Fruit fly (Drosophila melanogaster) whole organism, embryonic: Measurements from ENCODE around the gene CG14327.

ENCODE experiments used
- Atf3 ChIP-seq: fragments of 200-800 bp; sonication (Bioruptor generic); optimal IDR thresholded peaks from 3 replicates; lab custom pipeline; 2016; ENCODE audit warnings: missing biosample characterization, missing genetic modification characterization
- Atf6 ChIP-seq: fragments of 200-800 bp; sonication (Bioruptor generic); IDR thresholded peaks from 2 replicates; pipeline ENCODE4 v1.3.6; 2022; ENCODE audit warnings: missing biosample characterization, missing genetic modification characterization
- CG10321 ChIP-seq: fragments of 200-800 bp; sonication (Bioruptor generic); IDR thresholded peaks from 2 replicates; pipeline ENCODE4 v1.3.6; 2022; ENCODE audit warnings: missing biosample characterization, missing genetic modification characterization
- CG11504 ChIP-seq: fragments of 200-800 bp; sonication (Bioruptor generic); optimal IDR thresholded peaks from 3 replicates; lab custom pipeline; 2019; ENCODE audit warnings: missing biosample characterization, mild to moderate bottlenecking, missing genetic modification characterization, moderate library complexity
- CG11695 ChIP-seq: fragments of 200-800 bp; sonication (Bioruptor generic); IDR thresholded peaks from 3 replicates; pipeline ENCODE4 v1.3.6; 2022; ENCODE audit warnings: missing biosample characterization, missing genetic modification characterization
- CG12071 ChIP-seq: fragments of 200-800 bp; sonication (Bioruptor generic); optimal IDR thresholded peaks from 3 replicates; lab custom pipeline; 2018; ENCODE audit warnings: missing biosample characterization, mild to moderate bottlenecking, missing genetic modification characterization
- CG1233 ChIP-seq: fragments of 200-800 bp; sonication (Bioruptor generic); optimal IDR thresholded peaks from 4 replicates; lab custom pipeline; 2018; ENCODE audit warnings: missing biosample characterization, mild to moderate bottlenecking, missing genetic modification characterization
- CG12769 ChIP-seq: fragments of 200-800 bp; sonication (Bioruptor generic); optimal IDR thresholded peaks from 2 replicates; lab custom pipeline; 2019; ENCODE audit warnings: missing biosample characterization, mild to moderate bottlenecking, missing genetic modification characterization, moderate library complexity
- CG13894 ChIP-seq: fragments of 200-800 bp; sonication (Bioruptor generic); optimal IDR thresholded peaks from 3 replicates; lab custom pipeline; 2018; ENCODE audit warnings: missing biosample characterization, mild to moderate bottlenecking, missing genetic modification characterization, moderate library complexity
- CG17829 ChIP-seq: fragments of 200-800 bp; optimal IDR thresholded peaks from 2 replicates; lab custom pipeline; 2019; ENCODE audit warnings: missing biosample characterization, mild to moderate bottlenecking, missing genetic modification characterization, moderate library complexity
- CG2199 ChIP-seq: fragments of 200-800 bp; sonication (Bioruptor generic); IDR thresholded peaks from 3 replicates; pipeline ENCODE4 v1.3.6; 2022; ENCODE audit warnings: missing biosample characterization, missing genetic modification characterization
- CG2875 ChIP-seq: fragments of 200-800 bp; sonication (Bioruptor generic); optimal IDR thresholded peaks from 2 replicates; lab custom pipeline; 2017; ENCODE audit warnings: missing biosample characterization, mild to moderate bottlenecking, missing genetic modification characterization, missing genetic modification reagents
- CG31224 ChIP-seq: fragments of 200-800 bp; sonication (Bioruptor generic); IDR thresholded peaks from 2 replicates; pipeline ENCODE4 v1.3.6; 2022; ENCODE audit warnings: missing biosample characterization, missing genetic modification characterization
- CG34224 ChIP-seq: fragments of 200-800 bp; sonication (Bioruptor generic); IDR thresholded peaks from 3 replicates; pipeline ENCODE4 v1.3.6; 2022; ENCODE audit warnings: missing biosample characterization, missing genetic modification characterization; ENCODE audit not compliant: partially characterized antibody
- CG42726 ChIP-seq: fragments of 200-800 bp; sonication (Bioruptor generic); IDR thresholded peaks from 2 replicates; pipeline ENCODE4 v1.3.6; 2022; ENCODE audit warnings: missing biosample characterization, missing genetic modification characterization; ENCODE audit not compliant: partially characterized antibody
- CG4854 ChIP-seq: fragments of 200-800 bp; sonication (Bioruptor generic); optimal IDR thresholded peaks from 2 replicates; lab custom pipeline; 2016; ENCODE audit warnings: missing biosample characterization, missing genetic modification characterization, inconsistent platforms
- CG6254 ChIP-seq: fragments of 200-800 bp; sonication (Bioruptor generic); optimal IDR thresholded peaks from 3 replicates; lab custom pipeline; 2017; ENCODE audit warnings: mild to moderate bottlenecking, missing biosample characterization, missing genetic modification reagents, missing genetic modification characterization
- CG6765 ChIP-seq: fragments of 200-800 bp; sonication (Bioruptor generic); optimal IDR thresholded peaks from 3 replicates; lab custom pipeline; 2017; ENCODE audit warnings: missing biosample characterization, mild to moderate bottlenecking, missing genetic modification characterization
- CG6854 ChIP-seq: fragments of 200-800 bp; sonication (Bioruptor generic); optimal IDR thresholded peaks from 3 replicates; lab custom pipeline; 2017; ENCODE audit warnings: missing biosample characterization, mild to moderate bottlenecking, missing genetic modification characterization
- CG7271 ChIP-seq: fragments of 200-800 bp; sonication (Bioruptor generic); optimal IDR thresholded peaks from 2 replicates; lab custom pipeline; 2018; ENCODE audit warnings: missing biosample characterization, mild to moderate bottlenecking, missing genetic modification characterization, moderate library complexity
- CG7556 ChIP-seq: fragments of 200-800 bp; sonication (Bioruptor generic); optimal IDR thresholded peaks from 2 replicates; lab custom pipeline; 2017; ENCODE audit warnings: missing biosample characterization, mild to moderate bottlenecking, missing genetic modification characterization
- CG8765 ChIP-seq: fragments of 200-800 bp; sonication (Bioruptor generic); IDR thresholded peaks from 2 replicates; pipeline ENCODE4 v1.3.6; 2022; ENCODE audit warnings: missing biosample characterization, missing genetic modification characterization
- CoRest ChIP-seq: fragments of 200-800 bp; sonication (Bioruptor generic); optimal IDR thresholded peaks from 3 replicates; lab custom pipeline; 2018; ENCODE audit warnings: missing biosample characterization, mild to moderate bottlenecking, missing genetic modification characterization, moderate library complexity
- Doc2 ChIP-seq: fragments of 200-800 bp; sonication (Bioruptor generic); IDR thresholded peaks from 2 replicates; pipeline ENCODE4 v1.3.6; 2022; ENCODE audit warnings: missing biosample characterization, missing genetic modification characterization
- Dref ChIP-seq: fragments of 200-800 bp; sonication (Bioruptor generic); IDR thresholded peaks from 2 replicates; pipeline ENCODE4 v1.3.6; 2022; ENCODE audit warnings: missing biosample characterization, missing genetic modification characterization
- ERR ChIP-seq: fragments of 200-800 bp; sonication (Bioruptor generic); optimal IDR thresholded peaks from 2 replicates; lab custom pipeline; 2016; ENCODE audit warnings: missing biosample characterization, missing genetic modification characterization
- Elba2 ChIP-seq: fragments of 200-800 bp; sonication (Bioruptor generic); optimal IDR thresholded peaks from 3 replicates; lab custom pipeline; 2016; ENCODE audit warnings: missing biosample characterization, missing genetic modification characterization
- Ets97D ChIP-seq: fragments of 200-800 bp; sonication (Bioruptor generic); optimal IDR thresholded peaks from 3 replicates; lab custom pipeline; 2016; ENCODE audit warnings: missing biosample characterization, missing genetic modification characterization
- GATAe ChIP-seq: fragments of 200-800 bp; sonication (Bioruptor generic); conservative IDR thresholded peaks from 2 replicates; pipeline ENCODE4 v1.3.6; 2022; ENCODE audit warnings: missing biosample characterization, missing genetic modification characterization
- Med ChIP-seq: fragments of 200-800 bp; sonication (Bioruptor generic); peaks from one replicate; lab custom pipeline; 2016; ENCODE audit warnings: missing biosample characterization, missing genetic modification characterization, mild to moderate bottlenecking, inconsistent platforms, moderate library complexity
- Oli ChIP-seq: fragments of 200-800 bp; sonication (Bioruptor generic); optimal IDR thresholded peaks from 2 replicates; lab custom pipeline; 2018; ENCODE audit warnings: missing biosample characterization, mild to moderate bottlenecking, missing genetic modification characterization, moderate library complexity
- Scr ChIP-seq: fragments of 200-800 bp; sonication (Bioruptor generic); IDR thresholded peaks from 2 replicates; pipeline ENCODE4 v1.3.6; 2022; ENCODE audit warnings: missing biosample characterization, missing genetic modification characterization; ENCODE audit not compliant: partially characterized antibody
- Sry-β ChIP-seq: fragments of 200-800 bp; sonication (Bioruptor generic); optimal IDR thresholded peaks from 2 replicates; lab custom pipeline; 2018; ENCODE audit warnings: missing biosample characterization, mild to moderate bottlenecking, missing genetic modification characterization, moderate library complexity
- ab ChIP-seq: fragments of 200-800 bp; sonication (Bioruptor generic); optimal IDR thresholded peaks from 2 replicates; lab custom pipeline; 2016; ENCODE audit warnings: missing biosample characterization, missing genetic modification characterization
- bcd ChIP-seq: fragments of 200-800 bp; sonication (Bioruptor generic); optimal IDR thresholded peaks from 2 replicates; lab custom pipeline; 2017; ENCODE audit warnings: missing biosample characterization, mild to moderate bottlenecking, missing genetic modification characterization
- cad ChIP-seq: fragments of >200 bp; optimal IDR thresholded peaks from 2 replicates; lab custom pipeline; 2017; ENCODE audit warnings: missing biosample characterization, missing genetic modification characterization
- cato ChIP-seq: fragments of 200-800 bp; sonication (Bioruptor generic); optimal IDR thresholded peaks from 2 replicates; lab custom pipeline; 2016; ENCODE audit warnings: missing biosample characterization, missing genetic modification characterization, borderline replicate concordance
- chif ChIP-seq, 2 experiments: fragments of 200-800 bp; sonication (Bioruptor generic); optimal IDR thresholded peaks; 3 replicates each; lab custom pipeline; 2016; ENCODE audit warnings: missing biosample characterization in 2 of 2, missing genetic modification characterization in 2 of 2
- ci ChIP-seq: fragments of 200-800 bp; sonication (Bioruptor generic); IDR thresholded peaks from 3 replicates; pipeline ENCODE4 v1.3.6; 2022; ENCODE audit warnings: missing biosample characterization, missing genetic modification characterization
- da ChIP-seq: fragments of 200-800 bp; sonication (Bioruptor generic); optimal IDR thresholded peaks from 2 replicates; lab custom pipeline; 2016; ENCODE audit warnings: missing biosample characterization, missing genetic modification characterization
- disco-r ChIP-seq: fragments of 200-800 bp; sonication (Bioruptor generic); optimal IDR thresholded peaks from 2 replicates; lab custom pipeline; 2016; ENCODE audit warnings: missing biosample characterization, missing genetic modification characterization
- dmrt11E ChIP-seq: fragments of 200-800 bp; sonication (Bioruptor generic); optimal IDR thresholded peaks from 3 replicates; lab custom pipeline; 2018; ENCODE audit warnings: missing biosample characterization, mild to moderate bottlenecking, missing genetic modification characterization, moderate library complexity
- hbn ChIP-seq: fragments of 200-800 bp; sonication (Bioruptor generic); IDR thresholded peaks from 2 replicates; pipeline ENCODE4 v1.3.6; 2022; ENCODE audit warnings: missing biosample characterization, missing genetic modification characterization; ENCODE audit not compliant: partially characterized antibody
- jumu ChIP-seq: fragments of 200-800 bp; sonication (Bioruptor generic); optimal IDR thresholded peaks from 3 replicates; lab custom pipeline; 2016; ENCODE audit warnings: missing biosample characterization, missing genetic modification characterization
- kah ChIP-seq: fragments of 200-800 bp; sonication (Bioruptor generic); optimal IDR thresholded peaks from 2 replicates; lab custom pipeline; 2018; ENCODE audit warnings: missing biosample characterization, mild to moderate bottlenecking, missing genetic modification characterization
- nom ChIP-seq: fragments of 200-800 bp; sonication (Bioruptor generic); optimal IDR thresholded peaks from 2 replicates; lab custom pipeline; 2017; ENCODE audit warnings: missing biosample characterization, missing genetic modification characterization, mild to moderate bottlenecking, moderate library complexity, missing genetic modification reagents
- pb ChIP-seq: fragments of 200-800 bp; sonication (Bioruptor generic); optimal IDR thresholded peaks from 3 replicates; lab custom pipeline; 2016; ENCODE audit warnings: missing biosample characterization, missing genetic modification characterization
- scrt ChIP-seq: fragments of 200-800 bp; sonication (Bioruptor generic); optimal IDR thresholded peaks from 2 replicates; lab custom pipeline; 2018; ENCODE audit warnings: missing biosample characterization, mild to moderate bottlenecking, missing genetic modification characterization, moderate library complexity
- sens ChIP-seq: fragments of 200-800 bp; sonication (Bioruptor generic); peaks from one replicate; lab custom pipeline; 2016; ENCODE audit warnings: missing biosample characterization, missing genetic modification characterization
- sr ChIP-seq: fragments of 200-800 bp; sonication (Bioruptor generic); IDR thresholded peaks from 3 replicates; pipeline ENCODE4 v1.3.6; 2022; ENCODE audit warnings: missing biosample characterization, missing genetic modification characterization
- zf30C ChIP-seq: fragments of 200-800 bp; sonication (Bioruptor generic); optimal IDR thresholded peaks from 3 replicates; lab custom pipeline; 2018; ENCODE audit warnings: missing biosample characterization, mild to moderate bottlenecking, missing genetic modification characterization
- zfh2 ChIP-seq: fragments of 200-800 bp; sonication (Bioruptor generic); optimal IDR thresholded peaks from 2 replicates; lab custom pipeline; 2016; ENCODE audit warnings: missing biosample characterization, missing genetic modification characterization

CG14327 gene

dm6 chr3R:17624549-17624948 is 11.0 kb downstream of the CG14327 start (continued):
- TF ChIP-seq zfh2 (no peak), da (GFP tag; lab: Kevin White, UChicago) (no peak), jumu (GFP tag; lab: Kevin White, UChicago) (no peak), CG12071 (GFP tag; lab: Kevin White, UChicago) (no peak), CG2875 (no peak), CG34224 (GFP tag; lab: Robert Waterston, UW) (peak; percentile 29; the same call in 2 of the 3 replicates), CG7556 (no peak), Scr (GFP tag; lab: Robert Waterston, UW) (peak; percentile 74), Elba2 (GFP tag; lab: Kevin White, UChicago) (no peak), cad (GFP tag; lab: Kevin White, UChicago) (no peak), CG31224 (GFP tag; lab: Robert Waterston, UW) (no peak), sr (GFP tag; lab: Robert Waterston, UW) (no peak), Med (peak; percentile 55), CG7271 (tag; lab: Kevin White, UChicago) (no peak), nom (no peak), GATAe (no peak), ERR (no peak), hbn (GFP tag; lab: Robert Waterston, UW) (peak; percentile 24; the same call in 1 of the 2 replicates), sens (GFP tag; lab: Kevin White, UChicago) (peak; percentile 82), ab (GFP tag; lab: Kevin White, UChicago) (no peak), chif (GFP tag; optimal IDR thresholded peaks at IDR 0.05; lab: Kevin White, UChicago) (no peak), Sry-β (GFP tag; lab: Kevin White, UChicago) (no peak), Oli (tag; lab: Kevin White, UChicago) (no peak), CG8765 (GFP tag; lab: Robert Waterston, UW) (no peak), CG17829 (no peak), Dref (no peak), CG12769 (tag; lab: Kevin White, UChicago) (no peak), Ets97D (GFP tag; lab: Kevin White, UChicago) (no peak), CG13894 (tag; lab: Kevin White, UChicago) (no peak), disco-r (no peak), ci (GFP tag; lab: Robert Waterston, UW) (no peak), CG6854 (no peak), CG6765 (GFP tag; lab: Kevin White, UChicago) (no peak), zf30C (GFP tag; lab: Kevin White, UChicago) (no peak), CG11695 (GFP tag; lab: Robert Waterston, UW) (no peak), CG4854 (GFP tag; lab: Kevin White, UChicago) (no peak), CG6254 (no peak), pb (GFP tag; lab: Kevin White, UChicago) (no peak), CG2199 (no peak), Atf3 (GFP tag; lab: Kevin White, UChicago) (no peak), dmrt11E (tag; lab: Kevin White, UChicago) (no peak), CG1233 (GFP tag; lab: Kevin White, UChicago) (no peak), bcd (GFP tag; lab: Kevin White, UChicago) (no peak), Doc2 (GFP tag; lab: Robert Waterston, UW) (no peak), CG11504 (tag; lab: Kevin White, UChicago) (no peak), CoRest (tag; lab: Kevin White, UChicago) (no peak), CG10321 (no peak), CG42726 (GFP tag; lab: Robert Waterston, UW) (peak; percentile 69; the same call in 1 of the 2 replicates), scrt (GFP tag; lab: Kevin White, UChicago) (no peak), kah (no peak), Atf6 (GFP tag; lab: Robert Waterston, UW) (no peak), cato (GFP tag; lab: Kevin White, UChicago) (no peak)
